Worm (Caenorhabditis elegans) whole organism, young adult: ENCODE measurements around the gene mlc-4.

Experiments used
- B0019.2 ChIP-seq: fragments of 200-800 bp; sonication (Bioruptor generic); conservative IDR thresholded peaks from 2 replicates; pipeline ENCODE4 v1.3.6; 2022; ENCODE audit warnings: missing genetic modification reagents, missing genetic modification characterization, missing compliant biosample characterization
- B0035.1 ChIP-seq: sonication (generic microtip); optimal IDR thresholded peaks from 2 replicates; lab custom pipeline; 2016; ENCODE audit warnings: missing genetic modification characterization, mild to moderate bottlenecking, missing compliant biosample characterization, missing genotype, missing genetic modification reagents
- B0261.1 ChIP-seq: sonication (generic microtip); optimal IDR thresholded peaks from 2 replicates; lab custom pipeline; 2016; ENCODE audit warnings: mild to moderate bottlenecking, missing genetic modification characterization, moderate library complexity, missing compliant biosample characterization
- B0336.3 ChIP-seq: fragments of 200-800 bp; sonication (Bioruptor generic); IDR thresholded peaks from 2 replicates; pipeline ENCODE4 v1.3.6; 2022; ENCODE audit warnings: missing genetic modification characterization, missing compliant biosample characterization
- D2030.7 ChIP-seq: fragments of 200-800 bp; sonication (Bioruptor generic); IDR thresholded peaks from 2 replicates; pipeline ENCODE4 v1.3.6; 2022; ENCODE audit warnings: missing genetic modification reagents, missing genetic modification characterization, missing compliant biosample characterization
- K11D2.4 ChIP-seq: fragments of 200-800 bp; sonication (Bioruptor generic); IDR thresholded peaks from 2 replicates; pipeline ENCODE4 v1.3.6; 2022; ENCODE audit warnings: missing genetic modification reagents, missing genetic modification characterization, missing compliant biosample characterization
- Y53G8AR.9 ChIP-seq: fragments of 200-800 bp; sonication (Bioruptor generic); conservative IDR thresholded peaks from 2 replicates; pipeline ENCODE4 v1.3.6; 2022; ENCODE audit warnings: missing genetic modification reagents, missing genetic modification characterization, missing compliant biosample characterization
- Y67H2A.10 ChIP-seq: fragments of 200-800 bp; sonication (Bioruptor generic); conservative IDR thresholded peaks from 2 replicates; pipeline ENCODE4 v1.3.6; 2022; ENCODE audit warnings: missing genetic modification reagents, missing genetic modification characterization, missing compliant biosample characterization
- ZK185.1 ChIP-seq: sonication (generic microtip); optimal IDR thresholded peaks from 2 replicates; lab custom pipeline; 2016; ENCODE audit warnings: mild to moderate bottlenecking, missing genetic modification characterization, missing compliant biosample characterization; ENCODE audit not compliant: poor library complexity, severe bottlenecking
- atf-7 ChIP-seq: sonication (generic microtip); optimal IDR thresholded peaks from 2 replicates; lab custom pipeline; 2017; ENCODE audit warnings: mild to moderate bottlenecking, missing genetic modification characterization, missing compliant biosample characterization
- athp-1 ChIP-seq: sonication (generic microtip); optimal IDR thresholded peaks from 2 replicates; lab custom pipeline; 2017; ENCODE audit warnings: mild to moderate bottlenecking, missing genetic modification characterization, missing compliant biosample characterization
- attf-5 ChIP-seq: fragments of 200-800 bp; sonication (Bioruptor generic); optimal IDR thresholded peaks from 2 replicates; lab custom pipeline; 2018; ENCODE audit warnings: mild to moderate bottlenecking, missing genetic modification characterization, missing compliant biosample characterization
- attf-6 ChIP-seq: fragments of 200-800 bp; sonication (Bioruptor generic); IDR thresholded peaks from 2 replicates; pipeline ENCODE4 v1.3.6; 2022; ENCODE audit warnings: missing genetic modification reagents, missing genetic modification characterization, missing compliant biosample characterization
- ceh-100 ChIP-seq: fragments of 200-800 bp; sonication (Bioruptor generic); IDR thresholded peaks from 2 replicates; pipeline ENCODE4 v1.3.6; 2022; ENCODE audit warnings: missing genetic modification reagents, missing genetic modification characterization, missing compliant biosample characterization
- ceh-58 ChIP-seq: fragments of 200-800 bp; sonication (Bioruptor generic); IDR thresholded peaks from 2 replicates; pipeline ENCODE4 v1.3.6; 2022; ENCODE audit warnings: missing genetic modification characterization, missing compliant biosample characterization
- ceh-79 ChIP-seq: sonication (generic microtip); optimal IDR thresholded peaks from 2 replicates; lab custom pipeline; 2017; ENCODE audit warnings: mild to moderate bottlenecking, missing genetic modification characterization, missing compliant biosample characterization
- die-1 ChIP-seq: sonication (generic microtip); optimal IDR thresholded peaks from 2 replicates; lab custom pipeline; 2016; ENCODE audit warnings: missing genotype, mild to moderate bottlenecking, missing genetic modification characterization, missing compliant biosample characterization
- ekl-4 ChIP-seq: fragments of 200-800 bp; sonication (Bioruptor generic); IDR thresholded peaks from 2 replicates; pipeline ENCODE4 v1.3.6; 2022; ENCODE audit warnings: missing genetic modification reagents, missing genetic modification characterization, missing compliant biosample characterization
- him-1 ChIP-seq: sonication (generic microtip); optimal IDR thresholded peaks from 2 replicates; lab custom pipeline; 2016; ENCODE audit warnings: missing genotype, missing genetic modification reagents, missing genetic modification characterization, missing compliant biosample characterization
- hlh-12 ChIP-seq: sonication (generic microtip); optimal IDR thresholded peaks from 2 replicates; lab custom pipeline; 2016; ENCODE audit warnings: missing genetic modification characterization, missing compliant biosample characterization
- hrde-1 ChIP-seq: sonication (generic microtip); optimal IDR thresholded peaks from 2 replicates; lab custom pipeline; 2016; ENCODE audit warnings: missing genetic modification characterization, mild to moderate bottlenecking, missing compliant biosample characterization, moderate library complexity, missing genotype, missing genetic modification reagents, borderline replicate concordance
- let-607 ChIP-seq, 2 experiments: fragments of 200-800 bp in 1 of 2; sonication (Bioruptor generic) in 1 of 2; sonication (generic microtip) in 1 of 2; optimal IDR thresholded peaks; 2 replicates each; lab custom pipeline; 2016 to 2018; ENCODE audit warnings: mild to moderate bottlenecking in 2 of 2, missing compliant biosample characterization in 2 of 2, missing genetic modification characterization in 2 of 2, moderate library complexity in 2 of 2, missing genotype in 1 of 2
- lin-26 ChIP-seq: fragments of 200-800 bp; sonication (Bioruptor generic); IDR thresholded peaks from 2 replicates; pipeline ENCODE4 v1.3.6; 2022; ENCODE audit warnings: missing genetic modification reagents, missing genetic modification characterization, missing compliant biosample characterization
- lin-35 ChIP-seq, 3 experiments: fragments of 150-350 bp in 2 of 3; sonication (generic microtip) in 1 of 3; optimal IDR thresholded peaks; 2 replicates each; lab custom pipeline; 2014 to 2018; ENCODE audit warnings: missing biosample characterization in 3 of 3, missing genetic modification characterization in 3 of 3, missing genetic modification reagents in 3 of 3
- lin-40 ChIP-seq: sonication (generic microtip); optimal IDR thresholded peaks from 2 replicates; lab custom pipeline; 2016; ENCODE audit warnings: missing genetic modification characterization, mild to moderate bottlenecking, missing compliant biosample characterization, missing genotype, missing genetic modification reagents
- lir-1 ChIP-seq: fragments of 200-800 bp; sonication (Bioruptor generic); conservative IDR thresholded peaks from 2 replicates; pipeline ENCODE4 v1.3.6; 2022; ENCODE audit warnings: missing genetic modification reagents, missing genetic modification characterization, missing compliant biosample characterization
- madf-10 ChIP-seq: sonication (generic microtip); optimal IDR thresholded peaks from 2 replicates; lab custom pipeline; 2016; ENCODE audit warnings: mild to moderate bottlenecking, missing genetic modification characterization, missing compliant biosample characterization
- madf-6 ChIP-seq: fragments of 200-800 bp; sonication (Bioruptor generic); IDR thresholded peaks from 2 replicates; pipeline ENCODE4 v1.3.6; 2022; ENCODE audit warnings: missing genetic modification reagents, missing genetic modification characterization, missing compliant biosample characterization
- mel-28 ChIP-seq: sonication (generic microtip); optimal IDR thresholded peaks from 2 replicates; lab custom pipeline; 2016; ENCODE audit warnings: borderline replicate concordance, mild to moderate bottlenecking, missing genetic modification characterization, missing compliant biosample characterization
- mxl-1 ChIP-seq: sonication (generic microtip); optimal IDR thresholded peaks from 2 replicates; lab custom pipeline; 2016; ENCODE audit warnings: missing genetic modification characterization, missing compliant biosample characterization
- nfya-2 ChIP-seq: fragments of 200-800 bp; sonication (Bioruptor generic); IDR thresholded peaks from 2 replicates; pipeline ENCODE4 v1.3.6; 2022; ENCODE audit warnings: missing genetic modification reagents, missing genetic modification characterization, missing compliant biosample characterization
- nfyb-1 ChIP-seq: fragments of 200-800 bp; sonication (Bioruptor generic); IDR thresholded peaks from 2 replicates; pipeline ENCODE4 v1.3.6; 2022; ENCODE audit warnings: missing genetic modification reagents, missing genetic modification characterization, missing compliant biosample characterization
- nhr-120 ChIP-seq: fragments of 200-800 bp; sonication (Bioruptor generic); IDR thresholded peaks from 2 replicates; pipeline ENCODE4 v1.3.6; 2022; ENCODE audit warnings: missing genetic modification characterization, missing compliant biosample characterization
- nhr-27 ChIP-seq: fragments of 200-800 bp; sonication (Bioruptor generic); optimal IDR thresholded peaks from 2 replicates; lab custom pipeline; 2018; ENCODE audit warnings: mild to moderate bottlenecking, missing genetic modification characterization, moderate library complexity, missing compliant biosample characterization
- repo-1 ChIP-seq: sonication (generic microtip); optimal IDR thresholded peaks from 2 replicates; lab custom pipeline; 2017; ENCODE audit warnings: mild to moderate bottlenecking, missing genetic modification characterization, missing compliant biosample characterization
- snpc-1.3 ChIP-seq: sonication (generic microtip); optimal IDR thresholded peaks from 2 replicates; lab custom pipeline; 2017; ENCODE audit warnings: missing genetic modification characterization, mild to moderate bottlenecking, missing compliant biosample characterization, antibody characterized with exemption, moderate library complexity, missing genotype, missing genetic modification reagents; ENCODE audit not compliant: insufficient read depth
- snpc-3.4 ChIP-seq: sonication (generic microtip); optimal IDR thresholded peaks from 2 replicates; lab custom pipeline; 2017; ENCODE audit warnings: missing genetic modification characterization, mild to moderate bottlenecking, missing compliant biosample characterization, antibody characterized with exemption, moderate library complexity, missing genotype, missing genetic modification reagents
- somi-1 ChIP-seq: fragments of 200-800 bp; sonication (Bioruptor generic); optimal IDR thresholded peaks from 2 replicates; lab custom pipeline; 2018; ENCODE audit warnings: mild to moderate bottlenecking, missing genetic modification characterization, missing compliant biosample characterization
- sptf-2 ChIP-seq: fragments of 200-800 bp; sonication (Bioruptor generic); optimal IDR thresholded peaks from 2 replicates; lab custom pipeline; 2018; ENCODE audit warnings: mild to moderate bottlenecking, missing genetic modification characterization, missing compliant biosample characterization
- tbp1 ChIP-seq: fragments of 200-800 bp; sonication (Bioruptor generic); optimal IDR thresholded peaks from 2 replicates; lab custom pipeline; 2018; ENCODE audit warnings: mild to moderate bottlenecking, missing genetic modification characterization, missing compliant biosample characterization
- xnd-1 ChIP-seq: sonication (generic microtip); optimal IDR thresholded peaks from 2 replicates; lab custom pipeline; 2016; ENCODE audit warnings: missing genotype, missing genetic modification reagents, missing genetic modification characterization, missing compliant biosample characterization
- zfh-2 ChIP-seq: fragments of 200-800 bp; sonication (Bioruptor generic); conservative IDR thresholded peaks from 2 replicates; pipeline ENCODE4 v1.3.6; 2022; ENCODE audit warnings: missing genetic modification reagents, missing genetic modification characterization, missing compliant biosample characterization
- zim-3 ChIP-seq: sonication (generic microtip); optimal IDR thresholded peaks from 2 replicates; lab custom pipeline; 2017; ENCODE audit warnings: mild to moderate bottlenecking, missing genetic modification characterization, moderate library complexity, missing compliant biosample characterization
- ztf-25 ChIP-seq: fragments of 200-800 bp; sonication (Bioruptor generic); IDR thresholded peaks from 2 replicates; pipeline ENCODE4 v1.3.6; 2022; ENCODE audit warnings: missing genetic modification reagents, missing genetic modification characterization, missing compliant biosample characterization
- ztf-26 ChIP-seq: sonication (generic microtip); optimal IDR thresholded peaks from 2 replicates; lab custom pipeline; 2017; ENCODE audit warnings: missing genetic modification characterization, missing compliant biosample characterization
- ztf-28 ChIP-seq: fragments of 200-800 bp; sonication (Bioruptor generic); IDR thresholded peaks from 2 replicates; pipeline ENCODE4 v1.3.6; 2022; ENCODE audit warnings: missing genetic modification reagents, missing genetic modification characterization, missing compliant biosample characterization
- ztf-3 ChIP-seq: fragments of 200-800 bp; sonication (Bioruptor generic); optimal IDR thresholded peaks from 2 replicates; lab custom pipeline; 2018; ENCODE audit warnings: mild to moderate bottlenecking, missing genetic modification characterization, missing compliant biosample characterization

Gene mlc-4

DNA sequence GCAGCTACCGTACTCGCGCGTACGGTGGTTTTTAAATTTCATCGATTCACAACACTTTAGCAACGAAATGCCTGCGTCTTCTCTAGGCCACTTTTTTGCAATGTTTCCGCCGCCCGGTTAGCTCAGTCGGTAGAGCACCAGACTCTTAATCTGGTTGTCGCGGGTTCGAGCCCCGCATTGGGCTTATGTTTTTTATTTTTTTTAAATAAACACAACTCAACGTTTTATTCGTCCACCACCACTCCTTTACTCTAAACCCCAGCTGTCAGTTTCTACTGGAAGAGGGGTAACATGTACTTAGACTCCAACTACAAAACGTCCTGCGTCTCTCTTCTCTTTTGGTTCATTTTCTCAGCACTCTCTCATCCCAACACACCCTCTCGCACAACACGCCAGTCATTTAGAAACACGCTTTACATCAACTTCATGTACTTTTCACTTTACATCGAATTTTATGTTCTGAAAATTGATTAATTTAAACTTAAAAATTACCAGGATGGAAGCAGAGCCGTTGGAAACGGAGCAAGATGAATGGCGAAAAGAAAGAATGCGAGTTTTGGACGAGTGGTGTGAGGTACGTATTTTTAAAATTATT lies 4.1 kb downstream of the mlc-4 start, which contains the start of the genes elmd-1 and hecw-1 (continued):
- TF ChIP-seq B0336.3 (GFP tag; lab: Robert Waterston, UW), result peak; percentile 50; the same call in 1 of the 2 replicates
- peak; percentile 36 for TF ChIP-seq xnd-1
- TF ChIP-seq Y53G8AR.9, result 0 out of 2 replicates have a peak, but pooled peaks have one; percentile 20
- TF ChIP-seq atf-7, result peak; percentile 45
- TF ChIP-seq zfh-2 (GFP tag; lab: Robert Waterston, UW), result 0 out of 2 replicates have a peak, but pooled peaks have one; percentile 36
- TF ChIP-seq ceh-100 (GFP tag; lab: Robert Waterston, UW), result 0 out of 2 replicates have a peak, but pooled peaks have one; percentile 29
- TF ChIP-seq zim-3 (tag; lab: Kevin White, UChicago), result no peak
- TF ChIP-seq lir-1 (GFP tag; lab: Robert Waterston, UW), result no peak
- TF ChIP-seq ZK185.1 (tag; lab: Kevin White, UChicago), result no peak
- TF ChIP-seq tbp1 (GFP tag; lab: Kevin White, UChicago), result peak; percentile 97
- peak; percentile 91 for TF ChIP-seq B0261.1 (tag; lab: Kevin White, UChicago)
- TF ChIP-seq D2030.7 (GFP tag; lab: Robert Waterston, UW), result peak; percentile 77
- TF ChIP-seq hlh-12 (tag; lab: Kevin White, UChicago), result no peak
- peak; percentile 86 for TF ChIP-seq lin-26 (GFP tag; lab: Robert Waterston, UW)
- peak; percentile 29 for TF ChIP-seq athp-1
- TF ChIP-seq somi-1 (GFP tag; lab: Kevin White, UChicago), result peak; percentile 51
- no peak for TF ChIP-seq ceh-79 (tag; lab: Kevin White, UChicago)
- TF ChIP-seq die-1 (tag; lab: Kevin White, UChicago), result peak; percentile 46
- peak; percentile 45; the same call in 1 of the 2 replicates for TF ChIP-seq B0019.2 (GFP tag; lab: Robert Waterston, UW)
- TF ChIP-seq repo-1 (tag; lab: Kevin White, UChicago), result peak; percentile 46
- TF ChIP-seq him-1 (tag; lab: Kevin White, UChicago), result peak; percentile 38
- TF ChIP-seq B0035.1 (tag; lab: Kevin White, UChicago), result peak; percentile 30
- TF ChIP-seq sptf-2 (GFP tag; lab: Kevin White, UChicago), result peak; percentile 7
- peak; percentile 80; the same call in 1 of the 2 replicates for TF ChIP-seq ztf-25 (GFP tag; lab: Robert Waterston, UW)
- peak; percentile 13 for TF ChIP-seq ztf-26 (tag; lab: Kevin White, UChicago)
- TF ChIP-seq nfyb-1, result peak; percentile 86
- no peak for TF ChIP-seq mxl-1 (tag; lab: Kevin White, UChicago)
- 0 out of 2 replicates have a peak, but pooled peaks have one; percentile 16 for TF ChIP-seq Y67H2A.10
- TF ChIP-seq ekl-4 (GFP tag; lab: Robert Waterston, UW), result 0 out of 2 replicates have a peak, but pooled peaks have one; percentile 51
- TF ChIP-seq madf-6 (GFP tag; lab: Robert Waterston, UW), result peak; percentile 85
- TF ChIP-seq attf-6 (GFP tag; lab: Robert Waterston, UW), result peak; percentile 65; the same call in 1 of the 2 replicates
- TF ChIP-seq hrde-1 (tag; lab: Kevin White, UChicago), result peak; percentile 17
- 0 out of 2 replicates have a peak, but pooled peaks have one; percentile 29 for TF ChIP-seq K11D2.4
- TF ChIP-seq ceh-58, result no peak
- TF ChIP-seq nfya-2 (GFP tag; lab: Robert Waterston, UW), result no peak
- TF ChIP-seq mel-28 (tag; lab: Kevin White, UChicago), result no peak
- TF ChIP-seq snpc-3.4 (tag; lab: Kevin White, UChicago), result peak; percentile 31
- no peak for TF ChIP-seq nhr-27 (tag; lab: Kevin White, UChicago)
- peak; percentile 54 for TF ChIP-seq madf-10
- no peak for TF ChIP-seq lin-35 (GFP tag; optimal IDR thresholded peaks at IDR 0.05; lab: Kevin White, UChicago)
- no peak for TF ChIP-seq ztf-28 (GFP tag; lab: Robert Waterston, UW)
- peak; percentile 54 for TF ChIP-seq lin-40 (tag; lab: Kevin White, UChicago)
- TF ChIP-seq snpc-1.3, result no peak
- TF ChIP-seq let-607 (tag; optimal IDR thresholded peaks at IDR 0.05; lab: Kevin White, UChicago), result peak; percentile 19 to 55
- peak; percentile 56 for TF ChIP-seq attf-5 (GFP tag; lab: Kevin White, UChicago)
- no peak for TF ChIP-seq ztf-3
- TF ChIP-seq nhr-120 (GFP tag; lab: Robert Waterston, UW), result no peak
